Fruit fly (Drosophila melanogaster): ENCODE data around the gene ine.

dm6 chr2L:4521328-4521727 is 44.5 kb upstream of the ine start:
- TF ChIP-seq bsh (GFP tag; optimal IDR thresholded peaks at IDR 0.05) = no peak
- TF ChIP-seq D (optimal IDR thresholded peaks at IDR 0.05) = no peak
- no peak for TF ChIP-seq D (GFP tag; optimal IDR thresholded peaks at IDR 0.05)
- TF ChIP-seq CG2120 (GFP tag; optimal IDR thresholded peaks at IDR 0.05) = no peak
- no peak for TF ChIP-seq CG9215 (GFP tag; IDR thresholded peaks at IDR 0.05)
- no peak for TF ChIP-seq Side (GFP tag; optimal IDR thresholded peaks at IDR 0.05)
